Fruit fly (Drosophila melanogaster): ENCODE data around the gene p38a.
A peak's percentile ranks its signal among the peaks of the same experiment; 100 is the strongest.

The p38a gene

dm6 chr3R:24161173-24161811 is 9.2 kb upstream of the p38a start, which contains the start of the genes Myo95E and TBC1d7 (continued):
- TF ChIP-seq nmo (GFP tag; optimal IDR thresholded peaks at IDR 0.05) (peak; percentile 95), wor (GFP tag; IDR thresholded peaks at IDR 0.05) (peak; percentile 82), HLHmδ (GFP tag; optimal IDR thresholded peaks at IDR 0.05) (no peak), lab (GFP tag; optimal IDR thresholded peaks at IDR 0.05) (no peak), Sry-δ (GFP tag; optimal IDR thresholded peaks at IDR 0.05) (peak; percentile 80), gce (GFP tag; IDR thresholded peaks at IDR 0.05) (peak; percentile 80; the same call in 2 of the 3 replicates), TFAM (GFP tag; optimal IDR thresholded peaks at IDR 0.05) (no peak), CTCF (GFP tag; optimal IDR thresholded peaks at IDR 0.05) (no peak), CG1529 (GFP tag; optimal IDR thresholded peaks at IDR 0.05) (no peak), CG10431 (GFP tag; optimal IDR thresholded peaks at IDR 0.05) (no peak), CG30020 (tag; optimal IDR thresholded peaks at IDR 0.05) (peak; percentile 75), Ets65A (GFP tag) (peak; percentile 77), Aef1 (GFP tag; IDR thresholded peaks at IDR 0.05) (peak; percentile 97), Adf1 (GFP tag; IDR thresholded peaks at IDR 0.05) (peak; percentile 65; the same call in 1 of the 2 replicates), CG8359 (GFP tag; optimal IDR thresholded peaks at IDR 0.05; ENCODE audit: borderline replicate concordance) (no peak), HLH3B (GFP tag; IDR thresholded peaks at IDR 0.05) (peak; percentile 91), peb (GFP tag; IDR thresholded peaks at IDR 0.05) (peak; percentile 89), CG10366 (GFP tag; IDR thresholded peaks at IDR 0.05) (peak; percentile 89), vnd (GFP tag; IDR thresholded peaks at IDR 0.05; ENCODE audit: partially characterized antibody) (peak; percentile 59; the same call in 1 of the 3 replicates), dati (GFP tag; IDR thresholded peaks at IDR 0.05) (peak; percentile 50), Hr3 (GFP tag; optimal IDR thresholded peaks at IDR 0.05) (peak; percentile 90), odd (GFP tag; optimal IDR thresholded peaks at IDR 0.05) (no peak), usp (GFP tag; optimal IDR thresholded peaks at IDR 0.05) (no peak), slp2 (GFP tag; optimal IDR thresholded peaks at IDR 0.05) (no peak), z (GFP tag; IDR thresholded peaks at IDR 0.05) (peak; percentile 51; the same call in 1 of the 3 replicates), CG43689 (GFP tag; IDR thresholded peaks at IDR 0.05) (peak; percentile 87), GATAe (GFP tag; conservative IDR thresholded peaks at IDR 0.05) (peak; percentile 47; the same call in 1 of the 2 replicates), dmrt99B (tag; optimal IDR thresholded peaks at IDR 0.05) (no peak), HmgD (GFP tag; optimal IDR thresholded peaks at IDR 0.05) (no peak), CG6854 (GFP tag; optimal IDR thresholded peaks at IDR 0.05) (peak; percentile 63), Atf-2 (GFP tag; optimal IDR thresholded peaks at IDR 0.05) (no peak), Doc2 (GFP tag; IDR thresholded peaks at IDR 0.05) (peak; percentile 75; the same call in 1 of the 2 replicates), Gsc (GFP tag; IDR thresholded peaks at IDR 0.05) (peak; percentile 69; the same call in 1 of the 2 replicates), CG31224 (GFP tag; IDR thresholded peaks at IDR 0.05) (peak; percentile 83), CG7987 (GFP tag; optimal IDR thresholded peaks at IDR 0.05) (peak; percentile 77), tll (GFP tag; optimal IDR thresholded peaks at IDR 0.05) (no peak), chif (GFP tag; optimal IDR thresholded peaks at IDR 0.05) (peak in 1 of 2 experiments; percentile 43), salm (tag; optimal IDR thresholded peaks at IDR 0.05) (peak; percentile 74), BtbVII (GFP tag; optimal IDR thresholded peaks at IDR 0.05) (peak; percentile 44), en (GFP tag; optimal IDR thresholded peaks at IDR 0.05) (no peak), Trl (optimal IDR thresholded peaks at IDR 0.05) (no peak), Trl (GFP tag; optimal IDR thresholded peaks at IDR 0.05) (peak; percentile 46), aop (GFP tag; IDR thresholded peaks at IDR 0.05) (peak; percentile 49; the same call in 1 of the 2 replicates), CG3163 (GFP tag; optimal IDR thresholded peaks at IDR 0.05) (no peak), CG8944 (GFP tag; optimal IDR thresholded peaks at IDR 0.05) (peak; percentile 41), twi (tag; optimal IDR thresholded peaks at IDR 0.05) (peak; percentile 62), CG18764 (GFP tag; optimal IDR thresholded peaks at IDR 0.05) (peak; percentile 83), CG12942 (GFP tag; optimal IDR thresholded peaks at IDR 0.05) (peak; percentile 78), sqz (GFP tag; optimal IDR thresholded peaks at IDR 0.05) (no peak), CG17186 (GFP tag; optimal IDR thresholded peaks at IDR 0.05) (peak; percentile 42), grn (GFP tag; optimal IDR thresholded peaks at IDR 0.05) (no peak)
